Worm (Caenorhabditis elegans) whole organism, L2 larva: Measurements from ENCODE around the gene F14H12.17.

Experiments
- C34F6.9 ChIP-seq: fragments of 150-350 bp; optimal IDR thresholded peaks from 2 replicates; lab custom pipeline; 2014; ENCODE audit warnings: missing biosample characterization, missing genetic modification characterization
- F13H6.1 ChIP-seq: sonication (generic microtip); optimal IDR thresholded peaks from 2 replicates; lab custom pipeline; 2016; ENCODE audit warnings: missing genetic modification characterization, missing compliant biosample characterization
- R02D3.7 ChIP-seq: fragments of 150-350 bp; optimal IDR thresholded peaks from 2 replicates; lab custom pipeline; 2014; ENCODE audit warnings: missing biosample characterization, missing genetic modification characterization
- Y55F3AM.14 ChIP-seq: fragments of 200-800 bp; sonication (Bioruptor generic); optimal IDR thresholded peaks from 2 replicates; lab custom pipeline; 2018; ENCODE audit warnings: mild to moderate bottlenecking, missing genetic modification characterization, missing compliant biosample characterization
- ZK546.5 ChIP-seq: sonication (generic microtip); optimal IDR thresholded peaks from 2 replicates; lab custom pipeline; 2017; ENCODE audit warnings: missing biosample characterization, missing genetic modification characterization
- alr-1 ChIP-seq: fragments of 150-350 bp; optimal IDR thresholded peaks from 2 replicates; lab custom pipeline; 2014; ENCODE audit warnings: missing biosample characterization, missing genetic modification characterization
- aly-2 ChIP-seq: fragments of 150-350 bp; optimal IDR thresholded peaks from 2 replicates; lab custom pipeline; 2014; ENCODE audit warnings: missing biosample characterization, missing genetic modification characterization
- blmp-1 ChIP-seq: sonication (generic microtip); optimal IDR thresholded peaks from 2 replicates; lab custom pipeline; 2017; ENCODE audit warnings: missing genetic modification characterization, mild to moderate bottlenecking, missing compliant biosample characterization, antibody characterized with exemption, moderate library complexity; ENCODE audit not compliant: insufficient read depth
- ceh-82 ChIP-seq: fragments of 150-350 bp; optimal IDR thresholded peaks from 2 replicates; lab custom pipeline; 2014; ENCODE audit warnings: missing biosample characterization, missing genetic modification characterization
- crh-2 ChIP-seq: sonication (generic microtip); optimal IDR thresholded peaks from 2 replicates; lab custom pipeline; 2017; ENCODE audit warnings: missing biosample characterization, missing genetic modification characterization
- dmd-4 ChIP-seq: sonication (generic microtip); optimal IDR thresholded peaks from 2 replicates; lab custom pipeline; 2017; ENCODE audit warnings: missing biosample characterization, missing genetic modification characterization
- elt-1 ChIP-seq: fragments of 150-350 bp; optimal IDR thresholded peaks from 2 replicates; lab custom pipeline; 2014; ENCODE audit warnings: missing biosample characterization, missing genetic modification characterization
- elt-3 ChIP-seq: sonication (generic microtip); optimal IDR thresholded peaks from 2 replicates; lab custom pipeline; 2017; ENCODE audit warnings: missing biosample characterization, missing genetic modification characterization
- mab-5 ChIP-seq: fragments of 150-350 bp; optimal IDR thresholded peaks from 2 replicates; lab custom pipeline; 2014; ENCODE audit warnings: missing biosample characterization, missing genetic modification characterization
- mbf-1 ChIP-seq: sonication (generic microtip); optimal IDR thresholded peaks from 2 replicates; lab custom pipeline; 2017; ENCODE audit warnings: missing biosample characterization, missing genetic modification characterization
- mdl-1 ChIP-seq, 2 experiments: fragments of 150-350 bp in 1 of 2; sonication (generic microtip) in 1 of 2; optimal IDR thresholded peaks; 2 replicates each; lab custom pipeline; 2017; ENCODE audit warnings: missing biosample characterization in 2 of 2, missing genetic modification characterization in 2 of 2
- nhr-10 ChIP-seq: sonication (generic microtip); optimal IDR thresholded peaks from 2 replicates; lab custom pipeline; 2017; ENCODE audit warnings: missing biosample characterization, missing genetic modification characterization
- nhr-11 ChIP-seq: fragments of 150-350 bp; optimal IDR thresholded peaks from 2 replicates; lab custom pipeline; 2014; ENCODE audit warnings: missing biosample characterization, missing genetic modification characterization
- nhr-12 ChIP-seq: fragments of 150-350 bp; optimal IDR thresholded peaks from 2 replicates; lab custom pipeline; 2014; ENCODE audit warnings: missing biosample characterization, missing genetic modification characterization
- nhr-21 ChIP-seq: fragments of 150-350 bp; optimal IDR thresholded peaks from 2 replicates; lab custom pipeline; 2014; ENCODE audit warnings: missing biosample characterization, missing genetic modification characterization
- nhr-23 ChIP-seq: fragments of 150-350 bp; optimal IDR thresholded peaks from 2 replicates; lab custom pipeline; 2014; ENCODE audit warnings: missing biosample characterization, missing genetic modification reagents, missing genetic modification characterization
- nhr-25 ChIP-seq: fragments of 150-350 bp; sonication (generic microtip); optimal IDR thresholded peaks from 3 replicates; lab custom pipeline; 2014; ENCODE audit warnings: missing biosample characterization, missing genetic modification characterization
- nhr-77 ChIP-seq: fragments of 150-350 bp; optimal IDR thresholded peaks from 2 replicates; lab custom pipeline; 2014; ENCODE audit warnings: missing biosample characterization, missing genetic modification characterization
- peb-1 ChIP-seq: fragments of 150-350 bp; optimal IDR thresholded peaks from 2 replicates; lab custom pipeline; 2014; ENCODE audit warnings: missing biosample characterization, missing genetic modification characterization
- skn-1 ChIP-seq: sonication (generic microtip); optimal IDR thresholded peaks from 2 replicates; lab custom pipeline; 2017; ENCODE audit warnings: missing biosample characterization, missing genetic modification characterization
- sma-9 ChIP-seq, 2 experiments: fragments of 150-350 bp in 1 of 2; sonication (generic microtip) in 1 of 2; optimal IDR thresholded peaks; 2 replicates each; lab custom pipeline; 2014 to 2016; ENCODE audit warnings: missing genetic modification characterization in 2 of 2, mild to moderate bottlenecking in 1 of 2, missing biosample characterization in 1 of 2, missing compliant biosample characterization in 1 of 2, missing genetic modification reagents in 1 of 2, moderate library complexity in 1 of 2
- snpc-4 ChIP-seq: fragments of 150-350 bp; optimal IDR thresholded peaks from 2 replicates; lab custom pipeline; 2014; ENCODE audit warnings: missing biosample characterization, missing genetic modification characterization
- unc-55 ChIP-seq: fragments of 150-350 bp; sonication (generic microtip); optimal IDR thresholded peaks from 3 replicates; lab custom pipeline; 2014; ENCODE audit warnings: missing biosample characterization, missing genetic modification reagents, missing genetic modification characterization
- unc-62 ChIP-seq: fragments of 150-350 bp; optimal IDR thresholded peaks from 2 replicates; lab custom pipeline; 2014; ENCODE audit warnings: missing biosample characterization, missing genetic modification reagents, missing genetic modification characterization
- zag-1 ChIP-seq: fragments of 150-350 bp; optimal IDR thresholded peaks from 2 replicates; lab custom pipeline; 2014; ENCODE audit warnings: missing biosample characterization, missing genetic modification characterization
- ztf-11 ChIP-seq: sonication (generic microtip); optimal IDR thresholded peaks from 2 replicates; lab custom pipeline; 2017; ENCODE audit warnings: missing biosample characterization, missing genetic modification characterization
- ztf-4 ChIP-seq: fragments of 150-350 bp; optimal IDR thresholded peaks from 2 replicates; lab custom pipeline; 2014; ENCODE audit warnings: missing biosample characterization, missing genetic modification characterization

Gene F14H12.17

DNA sequence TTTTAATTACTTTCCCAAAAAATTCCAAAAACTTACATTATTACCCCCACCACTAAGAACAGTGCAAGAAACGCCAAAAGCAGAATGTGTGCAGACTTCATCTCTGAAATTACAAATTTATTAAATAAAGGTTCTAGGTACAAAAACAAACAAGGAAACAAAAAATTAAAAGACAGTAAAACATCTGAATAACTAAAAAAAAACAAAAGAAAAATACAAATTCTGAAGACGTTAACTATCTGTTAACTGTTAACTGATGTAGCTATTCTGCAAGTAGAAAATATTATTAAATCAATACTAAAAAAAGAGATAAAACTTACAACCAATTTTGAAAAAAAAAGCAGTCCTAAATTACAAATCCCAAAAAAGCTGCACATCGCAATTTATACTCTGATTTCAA is 8.3 kb upstream of the F14H12.17 start, which contains the start of gene R160.13:
R160.13 (minus strand) TSS at position 101 of the 400 bp plus-strand sequence.
- TF ChIP-seq nhr-11 (tag; lab: Kevin White, UChicago) (no peak), blmp-1 (tag; lab: Kevin White, UChicago) (no peak), F13H6.1 (tag; lab: Kevin White, UChicago) (no peak), peb-1 (no peak), unc-55 (GFP tag; lab: Kevin White, UChicago) (no peak)

DNA sequence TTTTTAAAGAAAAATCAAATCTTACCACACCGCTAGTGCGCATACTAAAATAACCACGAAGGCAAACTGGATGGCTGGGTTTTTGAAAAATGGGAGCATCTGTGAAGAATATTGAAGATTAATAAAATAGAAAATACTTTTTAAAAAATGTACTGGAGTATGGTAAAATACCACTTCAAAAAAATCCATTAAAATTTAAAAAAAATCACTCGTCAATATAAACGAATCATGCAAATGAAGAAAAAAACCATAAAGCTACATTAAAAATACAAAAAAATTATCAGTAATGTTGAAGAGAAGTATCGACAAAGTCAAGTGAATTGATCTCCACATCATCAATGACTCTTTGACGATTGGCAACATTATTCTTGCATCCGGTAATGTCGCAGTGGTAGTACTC is 7.7 kb upstream of the F14H12.17 start, which contains the start of gene R160.5:
R160.5 (minus strand) TSS at position 101 of the 400 bp plus-strand sequence.
- TF ChIP-seq elt-3 (tag; lab: Kevin White, UChicago) = no peak
- no peak for TF ChIP-seq nhr-12 (tag; lab: Kevin White, UChicago)
- no peak for TF ChIP-seq crh-2 (tag; lab: Kevin White, UChicago)
- no peak for TF ChIP-seq nhr-21 (tag; lab: Kevin White, UChicago)
- TF ChIP-seq skn-1 (tag; lab: Kevin White, UChicago) = no peak
- TF ChIP-seq R02D3.7 (tag; lab: Kevin White, UChicago) = no peak
- no peak for TF ChIP-seq alr-1 (tag; lab: Kevin White, UChicago)
- TF ChIP-seq ztf-4 (tag; lab: Kevin White, UChicago) = no peak
- no peak for TF ChIP-seq nhr-25 (tag; lab: Kevin White, UChicago)
- TF ChIP-seq zag-1 (tag; lab: Kevin White, UChicago) = no peak
- no peak for TF ChIP-seq elt-1 (tag; lab: Kevin White, UChicago)
- TF ChIP-seq mab-5 = no peak
- no peak for TF ChIP-seq ceh-82 (tag; lab: Kevin White, UChicago)
- TF ChIP-seq F13H6.1 (tag; lab: Kevin White, UChicago) = no peak
- TF ChIP-seq sma-9 (GFP tag; optimal IDR thresholded peaks at IDR 0.05; lab: Kevin White, UChicago) = no peak
- no peak for TF ChIP-seq sma-9 (tag; optimal IDR thresholded peaks at IDR 0.05; lab: Kevin White, UChicago)
- no peak for TF ChIP-seq mdl-1 (tag; optimal IDR thresholded peaks at IDR 0.05; lab: Kevin White, UChicago)

DNA sequence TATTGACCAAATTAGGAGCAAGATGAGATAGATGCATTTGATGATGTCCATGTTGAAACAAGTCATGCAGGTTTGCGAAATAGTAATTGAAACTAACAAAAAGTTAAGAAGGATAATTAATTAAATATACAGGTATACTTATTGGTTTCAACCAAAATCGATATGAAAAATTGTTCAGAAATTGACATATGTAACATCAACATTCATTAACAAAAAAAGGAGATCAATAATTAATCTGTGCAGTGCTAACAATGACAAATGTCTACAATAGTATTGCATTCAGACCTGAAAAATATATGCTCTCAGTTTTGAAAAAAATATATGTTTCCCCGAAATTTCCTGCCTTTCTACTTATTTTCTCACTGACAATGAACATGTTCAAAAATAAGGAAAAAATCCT is 5.7 kb upstream of the F14H12.17 start, which contains the start of gene R160.4:
R160.4 (minus strand) TSS at position 101 of the 400 bp plus-strand sequence.
- TF ChIP-seq elt-1 (tag; lab: Kevin White, UChicago) (no peak), nhr-11 (tag; lab: Kevin White, UChicago) (no peak), ztf-4 (tag; lab: Kevin White, UChicago) (no peak), skn-1 (tag; lab: Kevin White, UChicago) (no peak), unc-62 (no peak), dmd-4 (no peak), zag-1 (tag; lab: Kevin White, UChicago) (no peak), elt-3 (tag; lab: Kevin White, UChicago) (no peak), ZK546.5 (no peak), F13H6.1 (tag; lab: Kevin White, UChicago) (no peak), aly-2 (tag; lab: Kevin White, UChicago) (no peak), unc-55 (GFP tag; lab: Kevin White, UChicago) (no peak), C34F6.9 (tag; lab: Kevin White, UChicago) (no peak), Y55F3AM.14 (GFP tag; lab: Kevin White, UChicago) (no peak)

DNA sequence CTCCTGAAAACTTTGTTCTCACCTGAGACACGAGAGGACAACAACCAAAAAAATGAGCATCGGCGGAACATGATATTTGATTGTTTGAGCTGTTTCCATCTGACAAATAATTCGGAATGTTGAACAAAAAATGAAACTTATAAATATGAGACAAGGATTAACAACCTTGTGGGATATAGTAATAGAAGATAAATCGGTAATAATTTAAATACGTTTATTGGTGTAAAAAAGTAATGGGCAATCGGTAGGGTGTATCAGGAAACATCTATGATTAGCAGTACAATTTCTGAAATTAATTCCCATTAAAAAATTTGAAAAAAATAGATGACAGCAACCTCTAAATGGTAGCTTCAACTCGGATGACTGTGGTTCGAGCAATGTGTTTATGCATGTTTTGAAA is 4.3 kb upstream of the F14H12.17 start, which contains the start of gene R160.10:
R160.10 (minus strand) TSS at position 101 of the 400 bp plus-strand sequence.
- no peak for TF ChIP-seq nhr-23 (tag; lab: Kevin White, UChicago)
- no peak for TF ChIP-seq snpc-4 (tag; lab: Kevin White, UChicago)
- no peak for TF ChIP-seq nhr-10 (tag; lab: Kevin White, UChicago)
- no peak for TF ChIP-seq nhr-77 (tag; lab: Kevin White, UChicago)
- TF ChIP-seq peb-1 = no peak
- no peak for TF ChIP-seq zag-1 (tag; lab: Kevin White, UChicago)
- TF ChIP-seq skn-1 (tag; lab: Kevin White, UChicago) = no peak

DNA sequence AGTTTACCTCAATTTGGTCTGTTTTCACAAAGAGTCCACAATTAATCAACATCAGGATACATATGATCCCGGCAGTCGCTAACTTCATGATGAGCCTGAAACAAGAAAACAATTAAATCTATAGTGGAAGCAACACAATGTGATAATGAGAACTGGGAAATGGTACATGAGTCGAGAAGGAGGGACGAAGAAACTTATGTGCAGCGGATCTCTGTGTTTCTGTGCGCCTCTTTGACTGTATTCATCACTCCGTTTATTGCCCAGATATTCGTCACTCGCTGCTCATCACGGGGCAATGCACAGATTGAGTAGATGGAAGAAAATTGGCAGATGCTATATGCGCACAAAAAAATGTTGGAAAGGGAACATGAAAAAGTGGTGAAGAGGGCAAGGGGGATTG is 3.1 kb upstream of the F14H12.17 start, which contains the start of gene R160.3:
R160.3 (minus strand) TSS at position 101 of the 400 bp plus-strand sequence.
- TF ChIP-seq mbf-1 (tag; lab: Kevin White, UChicago) = no peak
- no peak for TF ChIP-seq nhr-77 (tag; lab: Kevin White, UChicago)

DNA sequence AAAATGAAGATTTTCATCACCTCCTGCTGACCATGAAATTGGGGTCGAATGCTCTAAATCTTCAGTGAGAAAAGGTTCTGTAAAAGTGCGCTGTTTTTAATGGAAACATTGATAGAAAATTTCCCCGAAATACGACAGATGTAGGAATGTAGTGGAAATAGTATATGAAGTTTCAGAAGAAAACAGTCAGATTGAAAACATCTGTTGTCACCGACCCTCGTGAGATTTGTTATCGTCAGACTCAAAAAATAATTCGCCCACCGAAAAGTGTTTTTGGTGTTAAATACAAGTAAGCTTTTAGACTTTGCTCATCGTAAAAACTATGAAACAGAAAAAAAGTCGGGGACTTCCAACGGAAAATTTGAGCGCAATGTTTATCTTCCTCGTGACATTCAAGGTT is 1.8 kb upstream of the F14H12.17 start, which contains the start of gene F14H12.8:
F14H12.8 (minus strand) TSS at position 101 of the 400 bp plus-strand sequence.
- TF ChIP-seq F13H6.1 (tag; lab: Kevin White, UChicago) = no peak
- TF ChIP-seq sma-9 (GFP tag; optimal IDR thresholded peaks at IDR 0.05; lab: Kevin White, UChicago) = no peak
- no peak for TF ChIP-seq sma-9 (tag; optimal IDR thresholded peaks at IDR 0.05; lab: Kevin White, UChicago)
- TF ChIP-seq ztf-11 (tag; lab: Kevin White, UChicago) = no peak
- TF ChIP-seq mbf-1 (tag; lab: Kevin White, UChicago) = no peak
